Fruit fly (Drosophila melanogaster): ENCODE results near the gene Prosbeta6.

The Prosbeta6 gene

dm6 chr3L:16566700-16567221 is 43.5 kb downstream of the Prosbeta6 start, which contains the start of gene UQCR-6.4L:
TSS of gene UQCR-6.4L (plus strand) at chr3L:16566750.
- no peak for TF ChIP-seq Myc (optimal IDR thresholded peaks at IDR 0.05)
- TF ChIP-seq Dfd (GFP tag; optimal IDR thresholded peaks at IDR 0.05), result no peak
- no peak for TF ChIP-seq GATAd (GFP tag; optimal IDR thresholded peaks at IDR 0.05)
- TF ChIP-seq ey (GFP tag; optimal IDR thresholded peaks at IDR 0.05), result no peak
- no peak for TF ChIP-seq CG9705 (GFP tag; optimal IDR thresholded peaks at IDR 0.05)
- no peak for TF ChIP-seq Hr78 (GFP tag; optimal IDR thresholded peaks at IDR 0.05)
- TF ChIP-seq Dif (GFP tag; optimal IDR thresholded peaks at IDR 0.05; ENCODE audit: partially characterized antibody), result no peak
- TF ChIP-seq N (GFP tag; optimal IDR thresholded peaks at IDR 0.05), result no peak
- no peak for TF ChIP-seq jim (GFP tag; optimal IDR thresholded peaks at IDR 0.05)
- TF ChIP-seq HLH106 (tag; optimal IDR thresholded peaks at IDR 0.05), result no peak
- TF ChIP-seq dsf (GFP tag; optimal IDR thresholded peaks at IDR 0.05; ENCODE audit: borderline replicate concordance), result no peak
- TF ChIP-seq pan (optimal IDR thresholded peaks at IDR 0.05), result no peak

- no peak for TF ChIP-seq Rel (GFP tag; optimal IDR thresholded peaks at IDR 0.05)
- TF ChIP-seq Rel (tag; optimal IDR thresholded peaks at IDR 0.05), result no peak
- no peak for TF ChIP-seq fru (GFP tag; optimal IDR thresholded peaks at IDR 0.05)
- TF ChIP-seq Jra (GFP tag; optimal IDR thresholded peaks at IDR 0.05), result no peak
- no peak for TF ChIP-seq HLH106 (tag; optimal IDR thresholded peaks at IDR 0.05)
- no peak for TF ChIP-seq dsf (GFP tag; optimal IDR thresholded peaks at IDR 0.05; ENCODE audit: borderline replicate concordance)
- no peak for TF ChIP-seq woc (GFP tag; optimal IDR thresholded peaks at IDR 0.05)
- TF ChIP-seq tai (GFP tag; optimal IDR thresholded peaks at IDR 0.05), result no peak
- TF ChIP-seq OdsH (GFP tag; optimal IDR thresholded peaks at IDR 0.05), result no peak
- no peak for TF ChIP-seq N (GFP tag; optimal IDR thresholded peaks at IDR 0.05)
Measured at dm6 chr3L:16566093-16566492, 44.1 kb downstream of the Prosbeta6 start.

- TF ChIP-seq foxo (GFP tag; optimal IDR thresholded peaks at IDR 0.05), result peak in 1 of 2 experiments; percentile 4
- no peak for TF ChIP-seq jim (GFP tag; optimal IDR thresholded peaks at IDR 0.05)
Measured at dm6 chr3L:16563361-16563760, 46.9 kb downstream of the Prosbeta6 start.

Data from whole organism, wandering third instar larva.